Worm (Caenorhabditis elegans) whole organism, young adult: ENCODE results near the gene acr-25.

ENCODE experiments used
- B0035.1 ChIP-seq: sonication (generic microtip); optimal IDR thresholded peaks from 2 replicates; lab custom pipeline; 2016; ENCODE audit warnings: missing genetic modification characterization, mild to moderate bottlenecking, missing compliant biosample characterization, missing genotype, missing genetic modification reagents
- F39B2.1 ChIP-seq: fragments of 200-800 bp; sonication (Bioruptor generic); IDR thresholded peaks from 2 replicates; pipeline ENCODE4 v1.3.6; 2022; ENCODE audit warnings: missing genetic modification reagents, missing genetic modification characterization, missing compliant biosample characterization
- F52B5.7 ChIP-seq: sonication (generic microtip); optimal IDR thresholded peaks from 2 replicates; lab custom pipeline; 2016; ENCODE audit warnings: mild to moderate bottlenecking, missing genetic modification characterization, missing compliant biosample characterization
- cebp-2 ChIP-seq: fragments of 200-800 bp; sonication (Bioruptor generic); IDR thresholded peaks from 2 replicates; pipeline ENCODE4 v1.3.6; 2022; ENCODE audit warnings: missing genetic modification characterization, missing compliant biosample characterization
- hrde-1 ChIP-seq: sonication (generic microtip); optimal IDR thresholded peaks from 2 replicates; lab custom pipeline; 2016; ENCODE audit warnings: missing genetic modification characterization, mild to moderate bottlenecking, missing compliant biosample characterization, moderate library complexity, missing genotype, missing genetic modification reagents, borderline replicate concordance
- madf-6 ChIP-seq: fragments of 200-800 bp; sonication (Bioruptor generic); IDR thresholded peaks from 2 replicates; pipeline ENCODE4 v1.3.6; 2022; ENCODE audit warnings: missing genetic modification reagents, missing genetic modification characterization, missing compliant biosample characterization
- pbrm-1 ChIP-seq: fragments of 200-800 bp; sonication (Bioruptor generic); IDR thresholded peaks from 2 replicates; pipeline ENCODE4 v1.3.6; 2022; ENCODE audit warnings: missing genetic modification reagents, missing genetic modification characterization, missing compliant biosample characterization
- repo-1 ChIP-seq: sonication (generic microtip); optimal IDR thresholded peaks from 2 replicates; lab custom pipeline; 2017; ENCODE audit warnings: mild to moderate bottlenecking, missing genetic modification characterization, missing compliant biosample characterization
- snpc-4 ChIP-seq, 5 experiments: fragments of 150-350 bp in 1 of 5; sonication (generic microtip) in 4 of 5; optimal IDR thresholded peaks; 2 replicates each; lab custom pipeline; 2014 to 2018; ENCODE audit warnings: missing genetic modification characterization in 5 of 5, missing biosample characterization in 3 of 5, antibody characterized with exemption in 2 of 5, mild to moderate bottlenecking in 2 of 5, missing compliant biosample characterization in 2 of 5, missing genotype in 2 of 5, moderate library complexity in 2 of 5, missing genetic modification reagents in 1 of 5

DNA sequence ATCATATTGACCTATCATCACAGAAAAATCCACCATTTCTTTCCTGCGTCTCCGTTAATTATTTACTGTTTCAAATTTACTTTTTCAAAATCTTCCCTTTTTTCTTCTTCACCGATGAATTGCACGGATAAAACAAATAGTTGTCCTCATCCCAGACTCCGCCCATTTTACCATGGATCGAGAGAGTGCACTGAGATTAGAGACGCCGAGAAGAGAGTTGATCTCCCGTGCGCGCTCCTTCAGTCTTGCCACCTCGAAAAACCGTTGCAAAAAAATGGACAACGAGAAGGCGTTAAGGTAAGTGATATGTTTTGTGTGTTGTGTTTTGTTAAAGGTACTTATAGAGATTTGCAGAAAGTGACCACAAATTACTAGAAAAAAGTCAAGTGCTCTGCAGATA is 26.1 kb upstream of the acr-25 start, which contains the start of gene dlc-5:
- TF ChIP-seq snpc-4 (GFP tag; optimal IDR thresholded peaks at IDR 0.05; lab: Kevin White, UChicago) (no peak), snpc-4 (tag; optimal IDR thresholded peaks at IDR 0.05; lab: Kevin White, UChicago) (no peak), madf-6 (GFP tag; lab: Robert Waterston, UW) (no peak), pbrm-1 (GFP tag; lab: Robert Waterston, UW) (no peak), cebp-2 (GFP tag; lab: Robert Waterston, UW) (no peak), F39B2.1 (no peak), B0035.1 (no peak), repo-1 (no peak), F52B5.7 (tag; lab: Kevin White, UChicago) (no peak), hrde-1 (tag; lab: Kevin White, UChicago) (no peak)
